Fruit fly (Drosophila melanogaster) Kc167 (cell line): ENCODE measurements around the gene CG14244.

Source experiments
- Myc ChIP-seq: fragments of >200 bp; optimal IDR thresholded peaks from 2 replicates; lab custom pipeline; 2017; ENCODE audit warnings: missing external identifiers
- Sin3A ChIP-seq: fragments of >200 bp; optimal IDR thresholded peaks from 2 replicates; lab custom pipeline; 2018; ENCODE audit warnings: missing external identifiers
- h ChIP-seq: fragments of >200 bp; optimal IDR thresholded peaks from 3 replicates; lab custom pipeline; 2018; ENCODE audit warnings: missing external identifiers
- insv ChIP-seq: fragments of >200 bp; optimal IDR thresholded peaks from 3 replicates; lab custom pipeline; 2018; ENCODE audit warnings: missing external identifiers
- psq ChIP-seq: fragments of >200 bp; optimal IDR thresholded peaks from 2 replicates; lab custom pipeline; 2017; ENCODE audit warnings: missing external identifiers
- ttk ChIP-seq: sonication (Bioruptor generic); optimal IDR thresholded peaks from 2 replicates; lab custom pipeline; 2017; ENCODE audit warnings: missing external identifiers

DNA sequence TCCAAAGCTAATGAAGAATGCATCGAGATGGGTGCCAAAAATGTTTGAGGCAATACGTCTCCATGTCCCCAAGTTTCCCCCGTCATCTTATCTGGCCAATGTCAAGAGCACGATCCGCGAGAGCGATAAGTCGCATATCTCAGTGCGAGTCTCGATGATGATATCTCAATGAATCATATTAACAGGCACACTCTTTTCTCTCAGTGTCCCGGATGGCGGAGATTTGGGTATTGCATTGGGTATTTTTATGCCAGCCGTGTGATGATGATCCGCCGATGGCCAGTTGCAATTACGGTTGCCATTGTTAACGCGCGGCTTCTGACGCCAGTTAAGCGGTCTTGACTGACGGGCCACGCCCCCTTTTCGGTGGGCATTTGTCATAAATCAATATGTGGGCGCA lies 1.1 kb downstream of the CG14244 start, which contains the start of gene CG14246:
- TF ChIP-seq h (lab: Kevin White, UChicago) (no peak), Sin3A (lab: Kevin White, UChicago) (no peak), insv (lab: Kevin White, UChicago) (no peak), ttk (no peak), Myc (no peak), psq (lab: Kevin White, UChicago) (no peak)
